Worm (Caenorhabditis elegans) whole organism, L2 larva: ENCODE results near the gene Y59A8B.8.

Experiments
- C34F6.9 ChIP-seq: fragments of 150-350 bp; optimal IDR thresholded peaks from 2 replicates; lab custom pipeline; 2014; ENCODE audit warnings: missing biosample characterization, missing genetic modification characterization
- F13H6.1 ChIP-seq: sonication (generic microtip); optimal IDR thresholded peaks from 2 replicates; lab custom pipeline; 2016; ENCODE audit warnings: missing genetic modification characterization, missing compliant biosample characterization
- R02D3.7 ChIP-seq: fragments of 150-350 bp; optimal IDR thresholded peaks from 2 replicates; lab custom pipeline; 2014; ENCODE audit warnings: missing biosample characterization, missing genetic modification characterization
- Y55F3AM.14 ChIP-seq: fragments of 200-800 bp; sonication (Bioruptor generic); optimal IDR thresholded peaks from 2 replicates; lab custom pipeline; 2018; ENCODE audit warnings: mild to moderate bottlenecking, missing genetic modification characterization, missing compliant biosample characterization
- ZK546.5 ChIP-seq: sonication (generic microtip); optimal IDR thresholded peaks from 2 replicates; lab custom pipeline; 2017; ENCODE audit warnings: missing biosample characterization, missing genetic modification characterization
- aly-2 ChIP-seq: fragments of 150-350 bp; optimal IDR thresholded peaks from 2 replicates; lab custom pipeline; 2014; ENCODE audit warnings: missing biosample characterization, missing genetic modification characterization
- blmp-1 ChIP-seq: sonication (generic microtip); optimal IDR thresholded peaks from 2 replicates; lab custom pipeline; 2017; ENCODE audit warnings: missing genetic modification characterization, mild to moderate bottlenecking, missing compliant biosample characterization, antibody characterized with exemption, moderate library complexity; ENCODE audit not compliant: insufficient read depth
- ceh-16 ChIP-seq: fragments of 150-350 bp; optimal IDR thresholded peaks from 2 replicates; lab custom pipeline; 2014; ENCODE audit warnings: missing biosample characterization, missing genetic modification characterization
- ceh-82 ChIP-seq: fragments of 150-350 bp; optimal IDR thresholded peaks from 2 replicates; lab custom pipeline; 2014; ENCODE audit warnings: missing biosample characterization, missing genetic modification characterization
- crh-2 ChIP-seq: sonication (generic microtip); optimal IDR thresholded peaks from 2 replicates; lab custom pipeline; 2017; ENCODE audit warnings: missing biosample characterization, missing genetic modification characterization
- dmd-4 ChIP-seq: sonication (generic microtip); optimal IDR thresholded peaks from 2 replicates; lab custom pipeline; 2017; ENCODE audit warnings: missing biosample characterization, missing genetic modification characterization
- egl-27 ChIP-seq: sonication (generic microtip); optimal IDR thresholded peaks from 3 replicates; lab custom pipeline; 2017; ENCODE audit warnings: missing biosample characterization, missing genetic modification reagents, missing genetic modification characterization
- elt-1 ChIP-seq: fragments of 150-350 bp; optimal IDR thresholded peaks from 2 replicates; lab custom pipeline; 2014; ENCODE audit warnings: missing biosample characterization, missing genetic modification characterization
- elt-3 ChIP-seq: sonication (generic microtip); optimal IDR thresholded peaks from 2 replicates; lab custom pipeline; 2017; ENCODE audit warnings: missing biosample characterization, missing genetic modification characterization
- fos-1 ChIP-seq: fragments of 150-350 bp; optimal IDR thresholded peaks from 2 replicates; lab custom pipeline; 2014; ENCODE audit warnings: missing biosample characterization, missing genetic modification characterization
- gmeb-1 ChIP-seq: fragments of 150-350 bp; optimal IDR thresholded peaks from 2 replicates; lab custom pipeline; 2014; ENCODE audit warnings: missing biosample characterization, missing genetic modification characterization
- lin-11 ChIP-seq: fragments of 150-350 bp; sonication (generic microtip); optimal IDR thresholded peaks from 2 replicates; lab custom pipeline; 2014; ENCODE audit warnings: missing biosample characterization, missing genetic modification characterization, inconsistent platforms, mixed read lengths
- lin-13 ChIP-seq: fragments of 150-350 bp; optimal IDR thresholded peaks from 2 replicates; lab custom pipeline; 2014; ENCODE audit warnings: missing biosample characterization, missing genetic modification reagents, missing genetic modification characterization
- lin-39 ChIP-seq: fragments of 150-350 bp; optimal IDR thresholded peaks from 2 replicates; lab custom pipeline; 2014; ENCODE audit warnings: missing biosample characterization, missing genetic modification reagents, missing genetic modification characterization
- lsy-2 ChIP-seq, 2 experiments: fragments of 150-350 bp in 1 of 2; sonication (generic microtip) in 1 of 2; optimal IDR thresholded peaks; 2 replicates each; lab custom pipeline; 2014 to 2017; ENCODE audit warnings: missing biosample characterization in 2 of 2, missing genetic modification characterization in 2 of 2
- mab-5 ChIP-seq: fragments of 150-350 bp; optimal IDR thresholded peaks from 2 replicates; lab custom pipeline; 2014; ENCODE audit warnings: missing biosample characterization, missing genetic modification characterization
- mbf-1 ChIP-seq: sonication (generic microtip); optimal IDR thresholded peaks from 2 replicates; lab custom pipeline; 2017; ENCODE audit warnings: missing biosample characterization, missing genetic modification characterization
- mdl-1 ChIP-seq, 2 experiments: fragments of 150-350 bp in 1 of 2; sonication (generic microtip) in 1 of 2; optimal IDR thresholded peaks; 2 replicates each; lab custom pipeline; 2017; ENCODE audit warnings: missing biosample characterization in 2 of 2, missing genetic modification characterization in 2 of 2
- nhr-10 ChIP-seq: sonication (generic microtip); optimal IDR thresholded peaks from 2 replicates; lab custom pipeline; 2017; ENCODE audit warnings: missing biosample characterization, missing genetic modification characterization
- nhr-11 ChIP-seq: fragments of 150-350 bp; optimal IDR thresholded peaks from 2 replicates; lab custom pipeline; 2014; ENCODE audit warnings: missing biosample characterization, missing genetic modification characterization
- nhr-12 ChIP-seq: fragments of 150-350 bp; optimal IDR thresholded peaks from 2 replicates; lab custom pipeline; 2014; ENCODE audit warnings: missing biosample characterization, missing genetic modification characterization
- nhr-129 ChIP-seq: fragments of 150-350 bp; optimal IDR thresholded peaks from 2 replicates; lab custom pipeline; 2014; ENCODE audit warnings: missing biosample characterization, missing genetic modification characterization
- nhr-21 ChIP-seq: fragments of 150-350 bp; optimal IDR thresholded peaks from 2 replicates; lab custom pipeline; 2014; ENCODE audit warnings: missing biosample characterization, missing genetic modification characterization
- nhr-23 ChIP-seq: fragments of 150-350 bp; optimal IDR thresholded peaks from 2 replicates; lab custom pipeline; 2014; ENCODE audit warnings: missing biosample characterization, missing genetic modification reagents, missing genetic modification characterization
- nhr-25 ChIP-seq: fragments of 150-350 bp; sonication (generic microtip); optimal IDR thresholded peaks from 3 replicates; lab custom pipeline; 2014; ENCODE audit warnings: missing biosample characterization, missing genetic modification characterization
- nhr-6 ChIP-seq: fragments of 150-350 bp; optimal IDR thresholded peaks from 2 replicates; lab custom pipeline; 2014; ENCODE audit warnings: missing biosample characterization, missing genetic modification characterization
- nhr-77 ChIP-seq: fragments of 150-350 bp; optimal IDR thresholded peaks from 2 replicates; lab custom pipeline; 2014; ENCODE audit warnings: missing biosample characterization, missing genetic modification characterization
- peb-1 ChIP-seq: fragments of 150-350 bp; optimal IDR thresholded peaks from 2 replicates; lab custom pipeline; 2014; ENCODE audit warnings: missing biosample characterization, missing genetic modification characterization
- sem-4 ChIP-seq: fragments of 150-350 bp; optimal IDR thresholded peaks from 2 replicates; lab custom pipeline; 2014; ENCODE audit warnings: missing biosample characterization, missing genetic modification reagents, missing genetic modification characterization
- skn-1 ChIP-seq: sonication (generic microtip); optimal IDR thresholded peaks from 2 replicates; lab custom pipeline; 2017; ENCODE audit warnings: missing biosample characterization, missing genetic modification characterization
- sma-3 ChIP-seq: sonication (generic microtip); optimal IDR thresholded peaks from 2 replicates; lab custom pipeline; 2016; ENCODE audit warnings: missing genetic modification reagents, missing genetic modification characterization, missing compliant biosample characterization
- sma-9 ChIP-seq, 2 experiments: fragments of 150-350 bp in 1 of 2; sonication (generic microtip) in 1 of 2; optimal IDR thresholded peaks; 2 replicates each; lab custom pipeline; 2014 to 2016; ENCODE audit warnings: missing genetic modification characterization in 2 of 2, mild to moderate bottlenecking in 1 of 2, missing biosample characterization in 1 of 2, missing compliant biosample characterization in 1 of 2, missing genetic modification reagents in 1 of 2, moderate library complexity in 1 of 2
- snpc-4 ChIP-seq: fragments of 150-350 bp; optimal IDR thresholded peaks from 2 replicates; lab custom pipeline; 2014; ENCODE audit warnings: missing biosample characterization, missing genetic modification characterization
- unc-39 ChIP-seq: fragments of 150-350 bp; optimal IDR thresholded peaks from 2 replicates; lab custom pipeline; 2014; ENCODE audit warnings: missing biosample characterization, missing genetic modification characterization
- unc-55 ChIP-seq: fragments of 150-350 bp; sonication (generic microtip); optimal IDR thresholded peaks from 3 replicates; lab custom pipeline; 2014; ENCODE audit warnings: missing biosample characterization, missing genetic modification reagents, missing genetic modification characterization
- unc-62 ChIP-seq: fragments of 150-350 bp; optimal IDR thresholded peaks from 2 replicates; lab custom pipeline; 2014; ENCODE audit warnings: missing biosample characterization, missing genetic modification reagents, missing genetic modification characterization
- zag-1 ChIP-seq: fragments of 150-350 bp; optimal IDR thresholded peaks from 2 replicates; lab custom pipeline; 2014; ENCODE audit warnings: missing biosample characterization, missing genetic modification characterization
- ztf-1 ChIP-seq: fragments of 200-800 bp; sonication (Bioruptor generic); conservative IDR thresholded peaks from 2 replicates; pipeline ENCODE4 v1.3.6; 2022; ENCODE audit warnings: missing genetic modification characterization, missing compliant biosample characterization
- ztf-11 ChIP-seq: sonication (generic microtip); optimal IDR thresholded peaks from 2 replicates; lab custom pipeline; 2017; ENCODE audit warnings: missing biosample characterization, missing genetic modification characterization
- ztf-4 ChIP-seq: fragments of 150-350 bp; optimal IDR thresholded peaks from 2 replicates; lab custom pipeline; 2014; ENCODE audit warnings: missing biosample characterization, missing genetic modification characterization

The Y59A8B.8 gene

DNA sequence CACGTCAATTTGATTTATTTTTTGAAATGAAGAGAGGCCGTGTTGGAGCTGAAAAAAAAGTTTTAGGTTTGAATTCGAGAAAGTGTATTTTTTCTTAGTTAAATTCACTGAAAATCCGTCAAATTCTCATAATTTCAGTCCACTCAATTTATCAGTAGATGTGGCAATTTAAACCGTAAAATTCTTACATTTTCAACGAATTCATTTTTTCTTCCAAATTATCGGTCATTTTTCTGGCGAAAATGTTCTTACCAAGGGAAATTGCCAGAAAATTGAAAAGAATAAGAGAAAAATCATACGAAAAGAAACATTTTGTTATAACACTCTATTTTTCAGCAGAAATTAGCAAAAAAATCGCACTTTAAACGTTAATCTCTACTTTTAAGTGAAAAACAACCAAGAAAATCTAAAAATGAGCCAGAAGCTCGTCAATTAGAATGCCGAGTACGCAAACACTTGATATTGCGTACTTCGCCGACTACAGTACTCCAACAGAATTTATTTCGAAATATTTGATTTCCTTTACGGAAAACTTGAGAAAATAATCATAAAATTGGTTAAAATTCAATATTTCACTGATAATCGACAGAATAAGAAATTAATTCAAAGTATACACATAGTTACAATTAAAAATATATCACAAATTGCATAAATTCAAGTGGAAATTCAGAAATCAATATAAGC, 19.2 kb upstream of the Y59A8B.8 start, which contains the start of gene fbxa-106:
fbxa-106 (minus strand) TSS at position 51 of the 684 bp plus-strand sequence.
- TF ChIP-seq nhr-23: no peak
- no peak for TF ChIP-seq dmd-4 (tag; lab: Kevin White, UChicago)
- TF ChIP-seq mab-5: no peak
- TF ChIP-seq nhr-77: no peak
- TF ChIP-seq Y55F3AM.14 (GFP tag; lab: Kevin White, UChicago): no peak
- no peak for TF ChIP-seq peb-1
- no peak for TF ChIP-seq skn-1 (tag; lab: Kevin White, UChicago)
- TF ChIP-seq blmp-1 (tag; lab: Kevin White, UChicago): no peak
- no peak for TF ChIP-seq nhr-11 (tag; lab: Kevin White, UChicago)
- TF ChIP-seq nhr-25 (tag; lab: Kevin White, UChicago): no peak
- TF ChIP-seq lin-39 (tag; lab: Kevin White, UChicago): no peak
- no peak for TF ChIP-seq ztf-4

DNA sequence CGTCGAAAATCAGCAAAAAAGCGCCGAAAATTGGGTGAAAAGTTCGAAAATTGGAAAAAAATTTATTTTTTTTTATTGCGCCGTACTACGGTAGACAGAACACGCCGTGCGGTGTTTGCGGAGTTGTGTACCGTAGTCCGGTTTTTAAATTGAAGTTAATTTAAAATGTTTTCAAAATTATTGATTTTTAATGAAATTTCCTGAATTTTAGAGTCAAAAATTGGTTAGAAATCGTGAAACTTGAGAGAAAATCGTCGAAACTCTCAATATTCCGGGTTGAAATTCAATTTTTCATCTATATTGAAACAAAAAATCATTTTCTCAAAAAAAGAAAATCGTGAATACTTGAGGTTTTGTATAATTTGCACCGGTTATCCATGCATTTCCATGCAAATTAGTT, 15.8 kb upstream of the Y59A8B.8 start, which contains the start of gene nova-1:
nova-1 (minus strand) TSS at position 101 of the 400 bp plus-strand sequence.
- no peak for TF ChIP-seq sma-3 (GFP tag; lab: Kevin White, UChicago)
- no peak for TF ChIP-seq nhr-25 (tag; lab: Kevin White, UChicago)
- TF ChIP-seq unc-62 (GFP tag; lab: Kevin White, UChicago): no peak
- TF ChIP-seq F13H6.1 (tag; lab: Kevin White, UChicago): no peak
- no peak for TF ChIP-seq fos-1 (tag; lab: Kevin White, UChicago)
- TF ChIP-seq gmeb-1 (tag; lab: Kevin White, UChicago): no peak
- TF ChIP-seq egl-27 (tag; lab: Kevin White, UChicago): no peak
- no peak for TF ChIP-seq unc-55
- TF ChIP-seq nhr-6 (tag; lab: Kevin White, UChicago): no peak
- no peak for TF ChIP-seq nhr-129 (tag; lab: Kevin White, UChicago)
- no peak for TF ChIP-seq aly-2 (tag; lab: Kevin White, UChicago)
- no peak for TF ChIP-seq snpc-4
- TF ChIP-seq peb-1: no peak
- TF ChIP-seq nhr-11 (tag; lab: Kevin White, UChicago): no peak
- no peak for TF ChIP-seq elt-1 (tag; lab: Kevin White, UChicago)
- no peak for TF ChIP-seq ceh-16 (tag; lab: Kevin White, UChicago)
- no peak for TF ChIP-seq R02D3.7 (tag; lab: Kevin White, UChicago)
- no peak for TF ChIP-seq C34F6.9
- no peak for TF ChIP-seq blmp-1 (tag; lab: Kevin White, UChicago)
- TF ChIP-seq, all 48 proteins: peak for 0

DNA sequence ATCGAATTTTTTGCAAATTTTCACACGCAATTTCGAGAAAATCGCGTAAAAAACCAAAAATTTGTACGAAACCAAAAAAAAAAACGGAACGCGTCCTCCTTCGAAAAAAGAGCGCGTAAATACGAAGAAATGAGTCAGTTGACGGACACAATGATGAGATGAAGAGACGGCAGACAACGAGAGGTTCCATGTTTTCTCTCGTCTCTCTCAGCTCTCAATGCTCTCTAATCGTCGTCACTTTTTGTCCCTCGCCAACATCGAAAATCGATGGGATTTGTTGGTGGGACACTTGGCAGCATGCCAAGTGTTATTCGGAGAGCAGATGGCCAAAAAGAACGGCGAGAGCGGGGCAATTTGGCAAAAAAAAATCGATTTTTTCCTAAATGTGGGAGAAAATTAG, 13.1 kb upstream of the Y59A8B.8 start:
- TF ChIP-seq nhr-129 (tag; lab: Kevin White, UChicago) (peak; percentile 82), snpc-4 (peak; percentile 73), Y55F3AM.14 (GFP tag; lab: Kevin White, UChicago) (no peak), lin-13 (GFP tag; lab: Kevin White, UChicago) (peak; percentile 79), lsy-2 (tag; optimal IDR thresholded peaks at IDR 0.05; lab: Kevin White, UChicago) (peak; percentile 66 to 90), C34F6.9 (peak; percentile 96), unc-39 (tag; lab: Kevin White, UChicago) (no peak), sma-3 (GFP tag; lab: Kevin White, UChicago) (peak; percentile 6), nhr-25 (tag; lab: Kevin White, UChicago) (no peak), sem-4 (tag; lab: Kevin White, UChicago) (peak; percentile 57), aly-2 (tag; lab: Kevin White, UChicago) (no peak), ceh-16 (tag; lab: Kevin White, UChicago) (no peak), mab-5 (peak; percentile 91), zag-1 (peak; percentile 63), nhr-77 (no peak), unc-55 (peak; percentile 77), nhr-21 (tag; lab: Kevin White, UChicago) (peak; percentile 37), ztf-11 (no peak), unc-62 (GFP tag; lab: Kevin White, UChicago) (peak; percentile 27), lin-11 (peak; percentile 58), crh-2 (tag; lab: Kevin White, UChicago) (peak; percentile 85), mdl-1 (tag; optimal IDR thresholded peaks at IDR 0.05; lab: Kevin White, UChicago) (peak in 1 of 2 experiments; percentile 35), ceh-82 (tag; lab: Kevin White, UChicago) (peak; percentile 48), fos-1 (tag; lab: Kevin White, UChicago) (peak; percentile 95), nhr-10 (tag; lab: Kevin White, UChicago) (peak; percentile 18), sma-9 (GFP tag; optimal IDR thresholded peaks at IDR 0.05; lab: Kevin White, UChicago) (peak; percentile 87), sma-9 (tag; optimal IDR thresholded peaks at IDR 0.05; lab: Kevin White, UChicago) (no peak), dmd-4 (tag; lab: Kevin White, UChicago) (no peak), ztf-4 (no peak), mbf-1 (no peak), lin-39 (tag; lab: Kevin White, UChicago) (no peak), nhr-12 (tag; lab: Kevin White, UChicago) (no peak), ZK546.5 (tag; lab: Kevin White, UChicago) (no peak), ztf-1 (GFP tag; lab: Robert Waterston, UW) (no peak), skn-1 (tag; lab: Kevin White, UChicago) (no peak), peb-1 (no peak), F13H6.1 (tag; lab: Kevin White, UChicago) (peak; percentile 84), blmp-1 (tag; lab: Kevin White, UChicago) (peak; percentile 6), elt-3 (tag; lab: Kevin White, UChicago) (no peak)
